Worm (Caenorhabditis elegans): ENCODE results near the gene C49F5.7.

DNA sequence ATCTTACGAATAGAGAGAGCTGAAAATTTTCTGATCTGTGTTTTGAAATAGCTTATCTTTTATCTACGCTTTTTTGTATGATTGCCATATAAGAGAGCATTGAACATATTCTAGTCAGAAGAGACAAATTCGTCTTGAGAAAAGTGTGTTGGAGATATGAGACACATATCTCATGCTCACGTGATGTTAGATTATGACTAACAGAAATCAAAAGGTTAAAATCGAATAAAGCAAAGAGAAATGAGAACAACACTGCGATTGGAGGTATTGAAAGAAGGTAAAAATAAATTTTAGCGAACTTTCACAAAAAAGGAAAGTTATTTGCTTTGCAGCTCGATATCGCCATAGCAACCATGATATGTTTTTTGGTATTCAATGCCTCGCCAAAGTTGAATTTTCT is 12.5 kb upstream of the C49F5.7 start, which contains the start of gene nhr-167:
- TF ChIP-seq ztf-29 (GFP tag; IDR thresholded peaks at IDR 0.05) (no peak), med-1 (GFP tag; optimal IDR thresholded peaks at IDR 0.05; ENCODE audit: insufficient read depth) (no peak), flt-1 (GFP tag; IDR thresholded peaks at IDR 0.05) (no peak)
